Worm (Caenorhabditis elegans) whole organism, midembryonic: ENCODE measurements around the gene F44D12.16.
"Not testable (repeated sequence)": the region's sequence is repeated elsewhere in the genome, so short reads cannot be mapped to it uniquely, and the experiment has no call there.

Source experiments
- flt-1 ChIP-seq: fragments of 200-800 bp; sonication (Bioruptor generic); IDR thresholded peaks from 2 replicates; pipeline ENCODE4 v1.3.6; 2022; ENCODE audit warnings: missing genetic modification characterization, missing compliant biosample characterization
- klf-2 ChIP-seq: fragments of 200-800 bp; sonication (Bioruptor generic); conservative IDR thresholded peaks from 2 replicates; pipeline ENCODE4 v1.3.6; 2022; ENCODE audit warnings: missing genetic modification reagents, missing genetic modification characterization, missing compliant biosample characterization
- ref-1 ChIP-seq: fragments of 200-800 bp; sonication (Bioruptor generic); conservative IDR thresholded peaks from 2 replicates; pipeline ENCODE4 v1.3.6; 2022; ENCODE audit warnings: missing genetic modification reagents, missing genetic modification characterization, missing compliant biosample characterization
- ztf-23 ChIP-seq: fragments of 200-800 bp; sonication (Bioruptor generic); IDR thresholded peaks from 2 replicates; pipeline ENCODE4 v1.3.6; 2022; ENCODE audit warnings: missing genetic modification reagents, missing genetic modification characterization, missing compliant biosample characterization

ce11 chrIV:10028779-10029178 lies at the start of gene F44D12.16, which contains the start of gene msd-2:
- not testable (repeated sequence) for TF ChIP-seq klf-2; ztf-23 (GFP tag; lab: Robert Waterston, UW); flt-1 (GFP tag; lab: Robert Waterston, UW); ref-1
